Worm (Caenorhabditis elegans) whole organism, L1 larva: ENCODE measurements around the gene R07E3.4.

Experiments
- C16A3.4 ChIP-seq: fragments of 150-350 bp; optimal IDR thresholded peaks from 2 replicates; lab custom pipeline; 2014; ENCODE audit warnings: missing biosample characterization, missing genetic modification characterization
- C34B4.2 ChIP-seq: sonication (generic microtip); optimal IDR thresholded peaks from 2 replicates; lab custom pipeline; 2017; ENCODE audit warnings: mild to moderate bottlenecking, missing genetic modification characterization, missing compliant biosample characterization
- aha-1 ChIP-seq: fragments of 150-350 bp; optimal IDR thresholded peaks from 2 replicates; lab custom pipeline; 2014; ENCODE audit warnings: missing biosample characterization, missing genetic modification characterization
- aly-2 ChIP-seq: fragments of 150-350 bp; optimal IDR thresholded peaks from 2 replicates; lab custom pipeline; 2014; ENCODE audit warnings: missing biosample characterization, missing genetic modification characterization
- ama-1 ChIP-seq: fragments of 150-350 bp; optimal IDR thresholded peaks from 2 replicates; lab custom pipeline; 2014
- blmp-1 ChIP-seq: fragments of 150-350 bp; optimal IDR thresholded peaks from 2 replicates; lab custom pipeline; 2014; ENCODE audit warnings: missing biosample characterization, missing genetic modification characterization
- ceh-63 ChIP-seq: fragments of 200-800 bp; sonication (Bioruptor generic); optimal IDR thresholded peaks from 2 replicates; lab custom pipeline; 2018; ENCODE audit warnings: mild to moderate bottlenecking, missing genetic modification characterization, missing compliant biosample characterization
- ceh-88 ChIP-seq: fragments of 200-800 bp; sonication (Bioruptor generic); IDR thresholded peaks from 2 replicates; pipeline ENCODE4 v1.3.6; 2022; ENCODE audit warnings: missing genetic modification characterization, missing compliant biosample characterization
- ces-1 ChIP-seq: fragments of 150-350 bp; optimal IDR thresholded peaks from 2 replicates; lab custom pipeline; 2014; ENCODE audit warnings: missing biosample characterization, missing genetic modification reagents, missing genetic modification characterization
- egl-13 ChIP-seq: sonication (generic microtip); optimal IDR thresholded peaks from 2 replicates; lab custom pipeline; 2016; ENCODE audit warnings: missing genotype, missing genetic modification reagents, missing genetic modification characterization, missing compliant biosample characterization
- elt-2 ChIP-seq: sonication (generic microtip); optimal IDR thresholded peaks from 2 replicates; lab custom pipeline; 2016; ENCODE audit warnings: missing genetic modification characterization, mild to moderate bottlenecking, inconsistent platforms, missing compliant biosample characterization, missing genetic modification reagents
- elt-3 ChIP-seq, 6 experiments: fragments of 150-350 bp in 1 of 6; sonication (generic microtip); optimal IDR thresholded peaks; 2 replicates each; lab custom pipeline; 2017 to 2018; ENCODE audit warnings: missing biosample characterization in 6 of 6, missing genetic modification characterization in 6 of 6, inconsistent platforms in 1 of 6
- ets-5 ChIP-seq: fragments of 200-800 bp; sonication (Bioruptor generic); IDR thresholded peaks from 2 replicates; pipeline ENCODE4 v1.3.6; 2022; ENCODE audit warnings: missing genetic modification characterization, missing compliant biosample characterization
- fkh-10 ChIP-seq: sonication (generic microtip); optimal IDR thresholded peaks from 2 replicates; lab custom pipeline; 2017; ENCODE audit warnings: missing biosample characterization, missing genetic modification reagents, missing genetic modification characterization
- fkh-4 ChIP-seq: sonication (generic microtip); optimal IDR thresholded peaks from 2 replicates; lab custom pipeline; 2016; ENCODE audit warnings: missing compliant biosample characterization, missing genetic modification characterization, borderline replicate concordance
- grh-1 ChIP-seq: fragments of 200-800 bp; sonication (Bioruptor generic); IDR thresholded peaks from 2 replicates; pipeline ENCODE4 v1.3.6; 2022; ENCODE audit warnings: missing genetic modification reagents, missing genetic modification characterization, missing compliant biosample characterization
- hlh-4 ChIP-seq: sonication (generic microtip); optimal IDR thresholded peaks from 2 replicates; lab custom pipeline; 2016; ENCODE audit warnings: mild to moderate bottlenecking, missing genetic modification characterization, missing compliant biosample characterization
- hpl-2 ChIP-seq: fragments of 150-350 bp; optimal IDR thresholded peaks from 2 replicates; lab custom pipeline; 2014; ENCODE audit warnings: missing biosample characterization, missing genetic modification reagents, missing genetic modification characterization
- jun-1 ChIP-seq: fragments of 150-350 bp; optimal IDR thresholded peaks from 2 replicates; lab custom pipeline; 2014; ENCODE audit warnings: missing biosample characterization, missing genetic modification reagents, missing genetic modification characterization
- lin-35 ChIP-seq, 2 experiments: fragments of 150-350 bp; optimal IDR thresholded peaks; 2 replicates each; lab custom pipeline; 2014; ENCODE audit warnings: missing biosample characterization in 2 of 2, missing genetic modification characterization in 2 of 2, missing genetic modification reagents in 2 of 2
- lir-3 ChIP-seq: sonication (generic microtip); optimal IDR thresholded peaks from 2 replicates; lab custom pipeline; 2016; ENCODE audit warnings: mild to moderate bottlenecking, missing genetic modification characterization, moderate library complexity, missing compliant biosample characterization; ENCODE audit not compliant: poor library complexity
- mef-2 ChIP-seq: fragments of 150-350 bp; optimal IDR thresholded peaks from 2 replicates; lab custom pipeline; 2014; ENCODE audit warnings: missing biosample characterization, missing genetic modification characterization
- nhr-12 ChIP-seq: sonication (generic microtip); optimal IDR thresholded peaks from 2 replicates; lab custom pipeline; 2017; ENCODE audit warnings: missing biosample characterization, missing genetic modification characterization
- nhr-19 ChIP-seq: fragments of 200-800 bp; sonication (Bioruptor generic); conservative IDR thresholded peaks from 2 replicates; pipeline ENCODE4 v1.3.6; 2022; ENCODE audit warnings: missing genetic modification characterization, missing compliant biosample characterization
- nhr-20 ChIP-seq: sonication (generic microtip); optimal IDR thresholded peaks from 2 replicates; lab custom pipeline; 2016; ENCODE audit warnings: mild to moderate bottlenecking, missing genetic modification characterization, missing compliant biosample characterization
- nhr-237 ChIP-seq: fragments of 150-350 bp; optimal IDR thresholded peaks from 2 replicates; lab custom pipeline; 2014; ENCODE audit warnings: missing biosample characterization, missing genetic modification characterization
- nhr-28 ChIP-seq: fragments of 150-350 bp; optimal IDR thresholded peaks from 2 replicates; lab custom pipeline; 2014; ENCODE audit warnings: missing biosample characterization, missing genetic modification characterization
- nhr-71 ChIP-seq: sonication (generic microtip); optimal IDR thresholded peaks from 2 replicates; lab custom pipeline; 2016; ENCODE audit warnings: mild to moderate bottlenecking, missing genetic modification characterization, moderate library complexity, missing compliant biosample characterization
- nhr-76 ChIP-seq: sonication (generic microtip); optimal IDR thresholded peaks from 2 replicates; lab custom pipeline; 2017; ENCODE audit warnings: missing biosample characterization, missing genetic modification characterization
- nhr-84 ChIP-seq: sonication (generic microtip); optimal IDR thresholded peaks from 2 replicates; lab custom pipeline; 2017; ENCODE audit warnings: missing biosample characterization, missing genetic modification characterization
- nhr-85 ChIP-seq: sonication (generic microtip); peaks from one replicate; lab custom pipeline; 2016; ENCODE audit warnings: missing genetic modification characterization, inconsistent platforms, missing compliant biosample characterization
- nhr-90 ChIP-seq: sonication (generic microtip); optimal IDR thresholded peaks from 2 replicates; lab custom pipeline; 2016; ENCODE audit warnings: mild to moderate bottlenecking, missing genetic modification characterization, missing compliant biosample characterization; ENCODE audit not compliant: poor library complexity
- pag-3 ChIP-seq: sonication (generic microtip); optimal IDR thresholded peaks from 2 replicates; lab custom pipeline; 2017; ENCODE audit warnings: missing genetic modification characterization, mild to moderate bottlenecking, missing compliant biosample characterization, antibody characterized with exemption, borderline replicate concordance; ENCODE audit not compliant: insufficient read depth
- pax-3 ChIP-seq: fragments of 200-800 bp; sonication (Bioruptor generic); optimal IDR thresholded peaks from 2 replicates; lab custom pipeline; 2018; ENCODE audit warnings: mild to moderate bottlenecking, missing genetic modification characterization, moderate library complexity, missing compliant biosample characterization
- rnt-1 ChIP-seq: sonication (generic microtip); optimal IDR thresholded peaks from 2 replicates; lab custom pipeline; 2016; ENCODE audit warnings: mild to moderate bottlenecking, missing genetic modification characterization, moderate library complexity, missing compliant biosample characterization
- skn-1 ChIP-seq: fragments of 150-350 bp; optimal IDR thresholded peaks from 2 replicates; lab custom pipeline; 2014; ENCODE audit warnings: missing biosample characterization, missing genetic modification characterization
- snpc-4 ChIP-seq: fragments of 150-350 bp; optimal IDR thresholded peaks from 2 replicates; lab custom pipeline; 2014; ENCODE audit warnings: missing biosample characterization, missing genetic modification characterization
- snu-23 ChIP-seq: sonication (generic microtip); optimal IDR thresholded peaks from 2 replicates; lab custom pipeline; 2016; ENCODE audit warnings: missing genetic modification characterization, missing compliant biosample characterization
- sox-4 ChIP-seq: sonication (generic microtip); optimal IDR thresholded peaks from 2 replicates; lab custom pipeline; 2016; ENCODE audit warnings: missing genetic modification characterization, missing compliant biosample characterization
- sptf-1 ChIP-seq: fragments of 150-350 bp; optimal IDR thresholded peaks from 2 replicates; lab custom pipeline; 2014; ENCODE audit warnings: missing biosample characterization, missing genetic modification characterization
- sup-37 ChIP-seq: fragments of 200-800 bp; sonication (Bioruptor generic); optimal IDR thresholded peaks from 2 replicates; lab custom pipeline; 2018; ENCODE audit warnings: mild to moderate bottlenecking, missing genetic modification characterization, missing compliant biosample characterization
- swsn-7 ChIP-seq: sonication (generic microtip); optimal IDR thresholded peaks from 2 replicates; lab custom pipeline; 2016; ENCODE audit warnings: missing genetic modification characterization, missing compliant biosample characterization
- tbx-2 ChIP-seq: sonication (generic microtip); optimal IDR thresholded peaks from 2 replicates; lab custom pipeline; 2016; ENCODE audit warnings: missing genetic modification characterization, missing compliant biosample characterization
- unc-130 ChIP-seq: fragments of 150-350 bp; optimal IDR thresholded peaks from 2 replicates; lab custom pipeline; 2017; ENCODE audit warnings: missing biosample characterization, missing genetic modification characterization, inconsistent platforms
- unc-30 ChIP-seq: sonication (generic microtip); optimal IDR thresholded peaks from 2 replicates; lab custom pipeline; 2017; ENCODE audit warnings: missing biosample characterization, missing genetic modification characterization
- unc-62 ChIP-seq: fragments of 150-350 bp; optimal IDR thresholded peaks from 2 replicates; lab custom pipeline; 2014; ENCODE audit warnings: missing biosample characterization, missing genetic modification reagents, missing genetic modification characterization
- unc-86 ChIP-seq: sonication (generic microtip); optimal IDR thresholded peaks from 2 replicates; lab custom pipeline; 2016; ENCODE audit warnings: missing genetic modification characterization, missing compliant biosample characterization
- vab-15 ChIP-seq: sonication (generic microtip); optimal IDR thresholded peaks from 2 replicates; lab custom pipeline; 2017; ENCODE audit warnings: missing genotype, mild to moderate bottlenecking, missing genetic modification characterization, missing compliant biosample characterization
- zag-1 ChIP-seq: fragments of 150-350 bp; optimal IDR thresholded peaks from 2 replicates; lab custom pipeline; 2014; ENCODE audit warnings: missing biosample characterization, missing genetic modification characterization
- ztf-11 ChIP-seq, 2 experiments: sonication (generic microtip); optimal IDR thresholded peaks; 2 replicates each; lab custom pipeline; 2016 to 2017; ENCODE audit warnings: missing genetic modification characterization in 2 of 2, missing biosample characterization in 1 of 2, missing compliant biosample characterization in 1 of 2

Gene R07E3.4

DNA sequence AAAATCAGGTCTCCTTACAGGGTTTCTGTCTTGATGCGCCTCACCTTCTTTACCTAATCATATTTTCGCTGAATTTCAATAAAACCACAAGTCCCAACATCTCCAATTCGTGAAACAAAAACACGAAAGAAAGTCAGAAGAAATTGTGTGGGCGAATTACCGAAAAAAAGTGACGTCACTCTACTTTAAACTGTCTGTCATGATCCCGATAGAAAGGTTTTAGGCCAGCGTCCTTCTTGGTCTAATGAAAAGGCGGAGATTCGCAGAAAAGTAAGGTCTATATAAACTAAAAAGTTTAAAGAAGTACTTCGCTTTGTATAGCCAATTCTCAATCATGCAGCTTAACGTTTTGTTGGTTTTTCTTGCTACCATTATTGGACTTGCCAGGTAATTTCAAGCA lies 26.9 kb downstream of the R07E3.4 start, which contains the start of gene cnc-8:
cnc-8 (plus strand) TSS at position 307 of the 400 bp plus-strand sequence.
- TF ChIP-seq C34B4.2 (tag; lab: Kevin White, UChicago) (no peak), grh-1 (GFP tag; lab: Robert Waterston, UW) (no peak), tbx-2 (no peak), pag-3 (tag; lab: Kevin White, UChicago) (no peak), egl-13 (tag; lab: Kevin White, UChicago) (no peak), hpl-2 (GFP tag; lab: Kevin White, UChicago) (no peak), blmp-1 (tag; lab: Kevin White, UChicago) (peak; percentile 71), nhr-84 (tag; lab: Kevin White, UChicago) (no peak), nhr-85 (tag; lab: Kevin White, UChicago) (peak; percentile 82), ama-1 (lab: Kevin White, UChicago) (no peak), nhr-71 (tag; lab: Kevin White, UChicago) (peak; percentile 39), nhr-12 (tag; lab: Kevin White, UChicago) (no peak), ceh-88 (no peak), sup-37 (GFP tag; lab: Kevin White, UChicago) (no peak), nhr-28 (tag; lab: Kevin White, UChicago) (no peak), skn-1 (no peak), C16A3.4 (tag; lab: Kevin White, UChicago) (no peak), fkh-4 (tag; lab: Kevin White, UChicago) (no peak), ceh-63 (GFP tag; lab: Kevin White, UChicago) (no peak), unc-86 (tag; lab: Kevin White, UChicago) (no peak), jun-1 (no peak), swsn-7 (tag; lab: Kevin White, UChicago) (no peak), ets-5 (GFP tag; lab: Robert Waterston, UW) (no peak), fkh-10 (GFP tag; lab: Kevin White, UChicago) (no peak), unc-62 (GFP tag; lab: Kevin White, UChicago) (no peak), nhr-20 (tag; lab: Kevin White, UChicago) (peak; percentile 22), unc-30 (tag; lab: Kevin White, UChicago) (no peak), sox-4 (tag; lab: Kevin White, UChicago) (no peak), nhr-19 (GFP tag; lab: Robert Waterston, UW) (peak; percentile 32; the same call in 1 of the 2 replicates), aha-1 (tag; lab: Kevin White, UChicago) (no peak), nhr-90 (tag; lab: Kevin White, UChicago) (peak; percentile 5), lin-35 (GFP tag; optimal IDR thresholded peaks at IDR 0.05; lab: Kevin White, UChicago) (no peak), aly-2 (tag; lab: Kevin White, UChicago) (no peak), nhr-76 (no peak), snpc-4 (tag; lab: Kevin White, UChicago) (no peak), zag-1 (no peak), ztf-11 (tag; optimal IDR thresholded peaks at IDR 0.05; lab: Kevin White, UChicago) (no peak), nhr-237 (no peak), rnt-1 (tag; lab: Kevin White, UChicago) (no peak), mef-2 (no peak), hlh-4 (tag; lab: Kevin White, UChicago) (no peak), lir-3 (tag; lab: Kevin White, UChicago) (no peak), sptf-1 (tag; lab: Kevin White, UChicago) (no peak), elt-2 (tag; lab: Kevin White, UChicago) (no peak), vab-15 (tag; lab: Kevin White, UChicago) (no peak), pax-3 (no peak), ces-1 (no peak), snu-23 (peak; percentile 22), unc-130 (tag; lab: Kevin White, UChicago) (no peak), elt-3 (tag; optimal IDR thresholded peaks at IDR 0.05; lab: Kevin White, UChicago) (peak in 2 of 6 experiments; percentile 43 to 49)
